Fruit fly (Drosophila melanogaster) whole organism, embryonic: ENCODE results near the gene CG15878.

Experiments used
- ATbp ChIP-seq: fragments of 200-800 bp; sonication (Bioruptor generic); optimal IDR thresholded peaks from 2 replicates; lab custom pipeline; 2017; ENCODE audit warnings: missing biosample characterization, mild to moderate bottlenecking, missing genetic modification characterization, missing genetic modification reagents
- Asciz ChIP-seq: fragments of 200-800 bp; sonication (Bioruptor generic); optimal IDR thresholded peaks from 2 replicates; lab custom pipeline; 2017; ENCODE audit warnings: missing biosample characterization, mild to moderate bottlenecking, missing genetic modification characterization, missing genetic modification reagents
- B-H1 ChIP-seq: fragments of 200-800 bp; sonication (Bioruptor generic); IDR thresholded peaks from 3 replicates; pipeline ENCODE4 v1.3.6; 2022; ENCODE audit warnings: missing biosample characterization, missing genetic modification characterization
- CG10654 ChIP-seq: fragments of 200-800 bp; sonication (Bioruptor generic); optimal IDR thresholded peaks from 2 replicates; lab custom pipeline; 2016; ENCODE audit warnings: missing biosample characterization, missing genetic modification characterization
- CG13287 ChIP-seq: fragments of 200-800 bp; sonication (Bioruptor generic); IDR thresholded peaks from 2 replicates; pipeline ENCODE4 v1.3.6; 2022; ENCODE audit warnings: missing biosample characterization, missing genetic modification characterization; ENCODE audit not compliant: partially characterized antibody
- CG13624 ChIP-seq: fragments of 200-800 bp; sonication (Bioruptor generic); optimal IDR thresholded peaks from 2 replicates; lab custom pipeline; 2016; ENCODE audit warnings: missing biosample characterization, missing genetic modification characterization
- CG2202 ChIP-seq: fragments of 200-800 bp; sonication (Bioruptor generic); optimal IDR thresholded peaks from 2 replicates; lab custom pipeline; 2018; ENCODE audit warnings: missing biosample characterization, mild to moderate bottlenecking, missing genetic modification characterization
- CG2712 ChIP-seq: fragments of 200-800 bp; optimal IDR thresholded peaks from 3 replicates; lab custom pipeline; 2019; ENCODE audit warnings: missing biosample characterization, mild to moderate bottlenecking, missing genetic modification characterization, moderate library complexity
- CG30020 ChIP-seq: fragments of 200-800 bp; optimal IDR thresholded peaks from 2 replicates; lab custom pipeline; 2019; ENCODE audit warnings: missing biosample characterization, mild to moderate bottlenecking, missing genetic modification characterization, moderate library complexity
- CG3065 ChIP-seq: fragments of 200-800 bp; sonication (Bioruptor generic); optimal IDR thresholded peaks from 2 replicates; lab custom pipeline; 2016; ENCODE audit warnings: missing biosample characterization, missing genetic modification characterization
- CG3163 ChIP-seq: fragments of 200-800 bp; sonication (Bioruptor generic); optimal IDR thresholded peaks from 3 replicates; lab custom pipeline; 2016; ENCODE audit warnings: missing biosample characterization, missing genetic modification characterization
- CG33213 ChIP-seq: fragments of 200-800 bp; sonication (Bioruptor generic); optimal IDR thresholded peaks from 3 replicates; lab custom pipeline; 2016; ENCODE audit warnings: missing biosample characterization, missing genetic modification characterization
- CG6654 ChIP-seq: fragments of 200-800 bp; sonication (Bioruptor generic); optimal IDR thresholded peaks from 2 replicates; lab custom pipeline; 2017; ENCODE audit warnings: missing biosample characterization, mild to moderate bottlenecking, missing genetic modification characterization
- CG7556 ChIP-seq: fragments of 200-800 bp; sonication (Bioruptor generic); optimal IDR thresholded peaks from 2 replicates; lab custom pipeline; 2017; ENCODE audit warnings: missing biosample characterization, mild to moderate bottlenecking, missing genetic modification characterization
- CG7839 ChIP-seq: fragments of 200-800 bp; sonication (Bioruptor generic); optimal IDR thresholded peaks from 3 replicates; lab custom pipeline; 2018; ENCODE audit warnings: missing biosample characterization, mild to moderate bottlenecking, missing genetic modification characterization, moderate library complexity
- CG8944 ChIP-seq: fragments of 200-800 bp; sonication (Bioruptor generic); optimal IDR thresholded peaks from 3 replicates; lab custom pipeline; 2016; ENCODE audit warnings: missing biosample characterization, missing genetic modification characterization
- CG9215 ChIP-seq: fragments of 200-800 bp; sonication (Bioruptor generic); IDR thresholded peaks from 2 replicates; pipeline ENCODE4 v1.3.6; 2022; ENCODE audit warnings: missing biosample characterization, missing genetic modification characterization
- ERR ChIP-seq: fragments of 200-800 bp; sonication (Bioruptor generic); optimal IDR thresholded peaks from 2 replicates; lab custom pipeline; 2016; ENCODE audit warnings: missing biosample characterization, missing genetic modification characterization
- Ets97D ChIP-seq: fragments of 200-800 bp; sonication (Bioruptor generic); optimal IDR thresholded peaks from 3 replicates; lab custom pipeline; 2016; ENCODE audit warnings: missing biosample characterization, missing genetic modification characterization
- Gsc ChIP-seq: fragments of 200-800 bp; sonication (Bioruptor generic); IDR thresholded peaks from 2 replicates; pipeline ENCODE4 v1.3.6; 2022; ENCODE audit warnings: missing biosample characterization, missing genetic modification characterization
- Hey ChIP-seq: fragments of 200-800 bp; sonication (Bioruptor generic); optimal IDR thresholded peaks from 3 replicates; lab custom pipeline; 2018; ENCODE audit warnings: missing biosample characterization, mild to moderate bottlenecking, missing genetic modification characterization
- Hsf ChIP-seq: fragments of 200-800 bp; sonication (Bioruptor generic); optimal IDR thresholded peaks from 3 replicates; lab custom pipeline; 2016; ENCODE audit warnings: missing biosample characterization, missing genetic modification characterization
- Mes4 ChIP-seq: fragments of 200-800 bp; sonication (Bioruptor generic); optimal IDR thresholded peaks from 2 replicates; lab custom pipeline; 2016; ENCODE audit warnings: missing biosample characterization, missing genetic modification characterization
- NK7.1 ChIP-seq: fragments of 200-800 bp; sonication (Bioruptor generic); optimal IDR thresholded peaks from 3 replicates; lab custom pipeline; 2016; ENCODE audit warnings: missing biosample characterization, missing genetic modification characterization
- Nf-YA ChIP-seq: fragments of 200-800 bp; sonication (Bioruptor generic); IDR thresholded peaks from 2 replicates; pipeline ENCODE4 v1.3.6; 2022; ENCODE audit warnings: missing biosample characterization, missing genetic modification characterization
- Nf-YC ChIP-seq: fragments of 200-800 bp; optimal IDR thresholded peaks from 3 replicates; lab custom pipeline; 2019; ENCODE audit warnings: missing biosample characterization, mild to moderate bottlenecking, missing genetic modification characterization, moderate library complexity
- Optix ChIP-seq: fragments of 200-800 bp; sonication (Bioruptor generic); IDR thresholded peaks from 3 replicates; pipeline ENCODE4 v1.3.6; 2022; ENCODE audit warnings: missing biosample characterization, missing genetic modification characterization
- Pdp1 ChIP-seq, 2 experiments: fragments of 200-800 bp; sonication (Bioruptor generic); optimal IDR thresholded peaks; 3 replicates each; lab custom pipeline; 2016; ENCODE audit warnings: missing biosample characterization in 2 of 2, missing genetic modification characterization in 2 of 2, mild to moderate bottlenecking in 1 of 2, moderate library complexity in 1 of 2
- Spps ChIP-seq: fragments of 200-800 bp; sonication (Bioruptor generic); optimal IDR thresholded peaks from 2 replicates; lab custom pipeline; 2018; ENCODE audit warnings: missing biosample characterization, mild to moderate bottlenecking, missing genetic modification characterization
- TFAM ChIP-seq: fragments of 200-800 bp; sonication (Bioruptor generic); optimal IDR thresholded peaks from 2 replicates; lab custom pipeline; 2017; ENCODE audit warnings: missing biosample characterization, missing genetic modification characterization, inconsistent platforms
- bigmax ChIP-seq: fragments of 200-800 bp; sonication (Bioruptor generic); optimal IDR thresholded peaks from 2 replicates; lab custom pipeline; 2018; ENCODE audit warnings: missing biosample characterization, mild to moderate bottlenecking, missing genetic modification characterization
- caup ChIP-seq: fragments of 200-800 bp; sonication (Bioruptor generic); optimal IDR thresholded peaks from 3 replicates; lab custom pipeline; 2017; ENCODE audit warnings: missing biosample characterization, mild to moderate bottlenecking, missing genetic modification characterization, moderate library complexity; ENCODE audit not compliant: severe bottlenecking
- dan ChIP-seq: fragments of 200-800 bp; sonication (Bioruptor generic); IDR thresholded peaks from 2 replicates; pipeline ENCODE4 v1.3.6; 2022; ENCODE audit warnings: missing biosample characterization, missing genetic modification characterization
- exex ChIP-seq: fragments of 200-800 bp; sonication (Bioruptor generic); optimal IDR thresholded peaks from 4 replicates; lab custom pipeline; 2018; ENCODE audit warnings: missing biosample characterization, mild to moderate bottlenecking, missing genetic modification characterization, moderate library complexity
- ftz-f1 ChIP-seq: fragments of 200-800 bp; sonication (Bioruptor generic); optimal IDR thresholded peaks from 2 replicates; lab custom pipeline; 2016; ENCODE audit warnings: missing biosample characterization, missing genetic modification characterization
- gfzf ChIP-seq: fragments of 200-800 bp; sonication (Bioruptor generic); optimal IDR thresholded peaks from 2 replicates; lab custom pipeline; 2016; ENCODE audit warnings: missing biosample characterization, mild to moderate bottlenecking, missing genetic modification characterization, moderate library complexity
- inv ChIP-seq: fragments of 200-800 bp; sonication (Bioruptor generic); IDR thresholded peaks from 2 replicates; pipeline ENCODE4 v1.3.6; 2022; ENCODE audit warnings: missing biosample characterization, missing genetic modification characterization; ENCODE audit not compliant: partially characterized antibody
- lbe ChIP-seq: fragments of 200-800 bp; sonication (Bioruptor generic); optimal IDR thresholded peaks from 2 replicates; lab custom pipeline; 2016; ENCODE audit warnings: missing biosample characterization, mild to moderate bottlenecking, missing genetic modification characterization
- maf-S ChIP-seq: fragments of 200-800 bp; sonication (Bioruptor generic); optimal IDR thresholded peaks from 2 replicates; lab custom pipeline; 2016; ENCODE audit warnings: missing biosample characterization, missing genetic modification characterization
- nau ChIP-seq: fragments of 200-800 bp; sonication (Bioruptor generic); optimal IDR thresholded peaks from 3 replicates; lab custom pipeline; 2017; ENCODE audit warnings: missing biosample characterization, mild to moderate bottlenecking, missing genetic modification characterization, missing genetic modification reagents
- nmo ChIP-seq: fragments of 200-800 bp; sonication (Bioruptor generic); optimal IDR thresholded peaks from 2 replicates; lab custom pipeline; 2018; ENCODE audit warnings: missing biosample characterization, mild to moderate bottlenecking, missing genetic modification characterization, moderate library complexity
- odd ChIP-seq: fragments of 200-800 bp; sonication (Bioruptor generic); optimal IDR thresholded peaks from 2 replicates; lab custom pipeline; 2017; ENCODE audit warnings: missing biosample characterization, mild to moderate bottlenecking, missing genetic modification characterization
- pros ChIP-seq: fragments of 200-800 bp; sonication (Bioruptor generic); optimal IDR thresholded peaks from 3 replicates; lab custom pipeline; 2019; ENCODE audit warnings: missing biosample characterization, mild to moderate bottlenecking, missing genetic modification characterization, moderate library complexity
- repo ChIP-seq: fragments of 200-800 bp; sonication (Bioruptor generic); optimal IDR thresholded peaks from 2 replicates; lab custom pipeline; 2016; ENCODE audit warnings: missing biosample characterization, missing genetic modification characterization
- rib ChIP-seq: fragments of 200-800 bp; sonication (Bioruptor generic); IDR thresholded peaks from 2 replicates; pipeline ENCODE4 v1.3.6; 2022; ENCODE audit warnings: missing biosample characterization, missing genetic modification characterization
- sisA ChIP-seq: fragments of 200-800 bp; sonication (Bioruptor generic); IDR thresholded peaks from 2 replicates; pipeline ENCODE4 v1.3.6; 2022; ENCODE audit warnings: missing biosample characterization, missing genetic modification characterization
- so ChIP-seq: fragments of 200-800 bp; sonication (Bioruptor generic); IDR thresholded peaks from 3 replicates; pipeline ENCODE4 v1.3.6; 2022; ENCODE audit warnings: missing biosample characterization, missing genetic modification characterization
- sr ChIP-seq: fragments of 200-800 bp; sonication (Bioruptor generic); IDR thresholded peaks from 3 replicates; pipeline ENCODE4 v1.3.6; 2022; ENCODE audit warnings: missing biosample characterization, missing genetic modification characterization
- tin ChIP-seq: fragments of 200-800 bp; sonication (Bioruptor generic); optimal IDR thresholded peaks from 3 replicates; lab custom pipeline; 2016; ENCODE audit warnings: missing biosample characterization, missing genetic modification characterization
- unpg ChIP-seq: fragments of 200-800 bp; sonication (Bioruptor generic); optimal IDR thresholded peaks from 3 replicates; lab custom pipeline; 2018; ENCODE audit warnings: missing biosample characterization, mild to moderate bottlenecking, missing genetic modification characterization, moderate library complexity
- zen ChIP-seq: fragments of 200-800 bp; sonication (Bioruptor generic); optimal IDR thresholded peaks from 3 replicates; lab custom pipeline; 2018; ENCODE audit warnings: missing biosample characterization, mild to moderate bottlenecking, missing genetic modification characterization, moderate library complexity

CG15878 gene

DNA sequence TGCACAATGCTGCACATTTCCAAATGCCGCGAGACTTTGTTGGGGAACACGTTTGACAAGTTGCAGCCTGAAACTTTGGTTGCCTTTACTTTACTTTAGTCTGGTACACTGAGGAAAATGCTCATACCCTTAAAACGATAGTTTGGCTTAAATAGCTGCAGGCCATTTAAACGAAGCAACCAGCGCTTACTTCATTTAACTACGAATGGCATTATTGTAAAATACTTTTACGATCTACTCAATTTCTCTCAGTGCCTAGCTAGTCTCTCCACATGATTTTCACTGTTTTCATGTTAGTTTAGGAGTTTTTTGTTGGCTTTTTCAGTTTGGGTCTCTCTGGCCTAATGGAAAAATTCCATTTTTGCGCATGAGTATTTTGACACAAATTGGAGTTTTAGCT is 50.3 kb downstream of the CG15878 start (continued):
- TF ChIP-seq CG2202 (tag; lab: Kevin White, UChicago) (peak; percentile 15), nau (GFP tag; lab: Kevin White, UChicago) (peak; percentile 72), sisA (GFP tag; lab: Robert Waterston, UW) (peak; percentile 88), unpg (GFP tag; lab: Kevin White, UChicago) (peak; percentile 69), CG30020 (tag; lab: Kevin White, UChicago) (no peak), so (GFP tag; lab: Robert Waterston, UW) (peak; percentile 75; the same call in 1 of the 3 replicates), NK7.1 (peak; percentile 61), Spps (tag; lab: Kevin White, UChicago) (peak; percentile 69), odd (GFP tag; lab: Kevin White, UChicago) (no peak), pros (GFP tag; lab: Kevin White, UChicago) (no peak), Nf-YC (tag; lab: Kevin White, UChicago) (peak; percentile 44), TFAM (no peak), ATbp (GFP tag; lab: Kevin White, UChicago) (peak; percentile 75), lbe (GFP tag; lab: Kevin White, UChicago) (peak; percentile 59), caup (GFP tag; lab: Kevin White, UChicago) (peak; percentile 34), CG13624 (peak; percentile 8), ftz-f1 (no peak), zen (tag; lab: Kevin White, UChicago) (peak; percentile 29), inv (no peak), CG9215 (GFP tag; lab: Robert Waterston, UW) (peak; percentile 35; the same call in 1 of the 2 replicates), tin (GFP tag; lab: Kevin White, UChicago) (peak; percentile 79), B-H1 (GFP tag; lab: Robert Waterston, UW) (peak; percentile 81), Hey (tag; lab: Kevin White, UChicago) (no peak), Gsc (GFP tag; lab: Robert Waterston, UW) (peak; percentile 59), Ets97D (GFP tag; lab: Kevin White, UChicago) (no peak), CG2712 (tag; lab: Kevin White, UChicago) (peak; percentile 87), ERR (GFP tag; lab: Kevin White, UChicago) (no peak), CG33213 (GFP tag; lab: Kevin White, UChicago) (peak; percentile 72), Hsf (GFP tag; lab: Kevin White, UChicago) (peak; percentile 62), gfzf (GFP tag; lab: Kevin White, UChicago) (no peak), nmo (GFP tag; lab: Kevin White, UChicago) (peak; percentile 73), exex (tag; lab: Kevin White, UChicago) (no peak), CG3163 (GFP tag; lab: Kevin White, UChicago) (peak; percentile 26), Optix (GFP tag; lab: Robert Waterston, UW) (peak; percentile 87), CG7556 (peak; percentile 55), sr (GFP tag; lab: Robert Waterston, UW) (peak; percentile 71; the same call in 2 of the 3 replicates), CG13287 (GFP tag; lab: Robert Waterston, UW) (no peak), CG3065 (GFP tag; lab: Kevin White, UChicago) (no peak), Asciz (peak; percentile 68), rib (GFP tag; lab: Robert Waterston, UW) (no peak), repo (peak; percentile 80), CG10654 (GFP tag; lab: Kevin White, UChicago) (peak; percentile 80), Pdp1 (GFP tag; optimal IDR thresholded peaks at IDR 0.05; lab: Kevin White, UChicago) (peak; percentile 47 to 55), CG8944 (GFP tag; lab: Kevin White, UChicago) (peak; percentile 53), maf-S (GFP tag; lab: Kevin White, UChicago) (peak; percentile 16), dan (GFP tag; lab: Robert Waterston, UW) (0 out of 2 replicates have a peak, but pooled peaks have one; percentile 12), bigmax (GFP tag; lab: Kevin White, UChicago) (no peak), Nf-YA (GFP tag; lab: Robert Waterston, UW) (peak; percentile 65), CG6654 (peak; percentile 65), CG7839 (tag; lab: Kevin White, UChicago) (peak; percentile 80), Mes4 (peak; percentile 43)
